Worm (Caenorhabditis elegans): ENCODE measurements around the gene sas-4.

Gene sas-4

DNA sequence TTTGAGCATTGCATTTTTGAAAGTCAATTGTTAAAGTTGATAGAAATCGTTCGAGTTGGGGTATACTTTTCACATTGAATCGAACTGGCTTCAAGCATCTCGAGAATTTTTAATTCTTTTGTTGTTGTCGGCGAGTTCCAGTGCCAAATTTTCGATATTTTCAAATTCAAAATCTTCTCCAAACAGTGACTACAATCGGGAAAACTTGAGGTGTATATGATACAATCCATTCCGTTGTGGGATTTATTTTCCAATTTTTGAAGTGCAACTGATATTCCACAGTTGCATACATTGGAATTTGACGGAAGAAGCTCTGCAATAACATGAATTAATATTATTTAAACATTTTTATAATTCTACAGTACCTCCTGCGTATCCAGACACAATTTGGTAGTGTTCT lies 12.6 kb downstream of the sas-4 start:
- TF ChIP-seq sma-9 (GFP tag; optimal IDR thresholded peaks at IDR 0.05), result no peak
- no peak for TF ChIP-seq sma-9 (tag; optimal IDR thresholded peaks at IDR 0.05)
- TF ChIP-seq dmd-4 (tag; optimal IDR thresholded peaks at IDR 0.05), result no peak
- no peak for TF ChIP-seq nhr-21 (tag; optimal IDR thresholded peaks at IDR 0.05)
- TF ChIP-seq F13H6.1 (tag; optimal IDR thresholded peaks at IDR 0.05), result no peak
- no peak for TF ChIP-seq crh-2 (tag; optimal IDR thresholded peaks at IDR 0.05)
- TF ChIP-seq mab-5 (tag; optimal IDR thresholded peaks at IDR 0.05), result no peak
- TF ChIP-seq mdl-1 (tag; optimal IDR thresholded peaks at IDR 0.05), result no peak
- no peak for TF ChIP-seq ztf-1 (GFP tag; conservative IDR thresholded peaks at IDR 0.05)
- no peak for TF ChIP-seq unc-55 (GFP tag; optimal IDR thresholded peaks at IDR 0.05)
- TF ChIP-seq egl-27 (tag; optimal IDR thresholded peaks at IDR 0.05), result no peak
- no peak for TF ChIP-seq nhr-12 (tag; optimal IDR thresholded peaks at IDR 0.05)
- TF ChIP-seq nhr-6 (tag; optimal IDR thresholded peaks at IDR 0.05), result no peak
- TF ChIP-seq nhr-11 (tag; optimal IDR thresholded peaks at IDR 0.05), result no peak

DNA sequence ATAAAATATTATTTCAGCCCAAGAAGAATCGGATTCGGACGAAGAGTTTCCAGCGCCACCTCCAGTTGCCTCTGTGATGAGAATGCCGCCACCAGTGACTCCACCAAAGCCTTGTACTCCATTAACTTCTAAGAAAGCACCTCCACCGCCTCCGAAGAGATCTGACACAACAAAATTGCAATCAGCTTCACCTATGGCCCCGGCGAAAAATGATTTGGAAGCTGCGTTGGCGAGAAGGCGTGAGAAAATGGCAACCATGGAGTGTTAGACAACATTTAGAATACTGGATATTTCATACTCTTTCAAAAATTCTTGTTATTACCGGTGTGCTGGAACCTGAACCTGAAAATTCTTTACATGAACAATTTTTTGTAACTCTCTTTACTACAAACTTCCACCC lies 13.1 kb downstream of the sas-4 start:
- TF ChIP-seq ama-1 (optimal IDR thresholded peaks at IDR 0.05) (no peak), aly-2 (tag; optimal IDR thresholded peaks at IDR 0.05) (no peak), nhr-25 (tag; optimal IDR thresholded peaks at IDR 0.05) (no peak), skn-1 (tag; optimal IDR thresholded peaks at IDR 0.05) (no peak), nhr-6 (tag; optimal IDR thresholded peaks at IDR 0.05) (no peak), ztf-11 (tag; optimal IDR thresholded peaks at IDR 0.05) (no peak), peb-1 (tag; optimal IDR thresholded peaks at IDR 0.05) (no peak)

DNA sequence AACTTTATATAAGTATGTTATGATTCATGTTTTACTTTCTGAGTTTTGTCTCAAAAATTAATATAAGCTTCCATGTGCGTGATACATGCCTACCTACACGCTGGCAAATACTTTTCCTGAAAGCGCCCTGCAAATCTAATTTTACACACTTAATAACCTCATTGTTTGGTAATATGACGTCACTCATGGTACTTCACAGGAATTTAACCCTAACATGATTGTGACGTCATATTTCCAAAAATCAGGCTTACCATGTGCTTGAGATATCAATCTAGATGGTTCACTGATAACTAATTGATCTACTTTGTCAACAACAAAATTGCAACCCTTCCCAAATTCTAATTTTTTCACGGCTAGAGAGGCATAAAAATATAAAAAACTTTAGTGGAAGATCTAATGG lies 14.9 kb downstream of the sas-4 start:
- no peak for TF ChIP-seq fos-1 (tag; optimal IDR thresholded peaks at IDR 0.05)
- no peak for TF ChIP-seq aly-2 (tag; optimal IDR thresholded peaks at IDR 0.05)
- no peak for TF ChIP-seq R02D3.7 (tag; optimal IDR thresholded peaks at IDR 0.05)
- TF ChIP-seq mbf-1 (tag; optimal IDR thresholded peaks at IDR 0.05), result no peak
- no peak for TF ChIP-seq elt-3 (tag; optimal IDR thresholded peaks at IDR 0.05)
- no peak for TF ChIP-seq F13H6.1 (tag; optimal IDR thresholded peaks at IDR 0.05)
- no peak for TF ChIP-seq nhr-25 (tag; optimal IDR thresholded peaks at IDR 0.05)
- no peak for TF ChIP-seq alr-1 (tag; optimal IDR thresholded peaks at IDR 0.05)
- no peak for TF ChIP-seq lsy-2 (tag; optimal IDR thresholded peaks at IDR 0.05)
- no peak for TF ChIP-seq ztf-1 (GFP tag; conservative IDR thresholded peaks at IDR 0.05)
- no peak for TF ChIP-seq nhr-12 (tag; optimal IDR thresholded peaks at IDR 0.05)
- no peak for TF ChIP-seq sem-4 (tag; optimal IDR thresholded peaks at IDR 0.05)
- TF ChIP-seq snpc-4 (tag; optimal IDR thresholded peaks at IDR 0.05), result no peak
- no peak for TF ChIP-seq C34F6.9 (tag; optimal IDR thresholded peaks at IDR 0.05)
- TF ChIP-seq nhr-6 (tag; optimal IDR thresholded peaks at IDR 0.05), result no peak
- no peak for TF ChIP-seq egl-27 (tag; optimal IDR thresholded peaks at IDR 0.05)
- no peak for TF ChIP-seq elt-1 (tag; optimal IDR thresholded peaks at IDR 0.05)
- TF ChIP-seq peb-1 (tag; optimal IDR thresholded peaks at IDR 0.05), result no peak

DNA sequence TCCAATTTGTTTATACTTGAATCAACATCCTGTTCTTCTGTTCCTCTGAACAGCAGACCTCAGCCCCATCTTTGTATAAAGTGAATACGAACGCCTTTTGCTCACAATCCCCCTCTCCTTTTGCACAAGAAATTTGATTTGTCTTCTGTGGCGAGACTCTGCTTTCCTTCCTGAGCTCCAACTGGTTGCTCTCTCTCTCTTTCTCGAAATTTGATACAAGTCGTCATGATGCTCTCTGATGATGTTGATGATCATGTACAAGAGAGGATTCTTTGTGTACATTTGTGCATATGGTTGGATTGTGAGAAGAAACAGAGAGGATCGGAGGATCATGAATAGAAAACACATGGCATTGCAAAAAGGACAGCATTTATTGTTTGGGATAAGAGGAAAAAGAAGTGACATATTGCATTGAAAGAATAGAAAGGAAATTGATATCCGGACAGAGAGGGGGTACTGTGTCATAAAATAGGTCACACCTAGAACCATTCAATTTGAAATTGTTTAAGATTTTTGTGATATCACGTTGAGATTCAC lies 17.5 kb downstream of the sas-4 start:
- TF ChIP-seq lin-13 (GFP tag; optimal IDR thresholded peaks at IDR 0.05) (no peak), nhr-77 (tag; optimal IDR thresholded peaks at IDR 0.05) (no peak), gmeb-1 (tag; optimal IDR thresholded peaks at IDR 0.05) (no peak), nhr-25 (tag; optimal IDR thresholded peaks at IDR 0.05) (no peak), unc-39 (tag; optimal IDR thresholded peaks at IDR 0.05) (no peak), elt-3 (tag; optimal IDR thresholded peaks at IDR 0.05) (no peak), aly-2 (tag; optimal IDR thresholded peaks at IDR 0.05) (no peak), zag-1 (tag; optimal IDR thresholded peaks at IDR 0.05) (no peak), ztf-11 (tag; optimal IDR thresholded peaks at IDR 0.05) (no peak), nhr-10 (tag; optimal IDR thresholded peaks at IDR 0.05) (no peak), nhr-6 (tag; optimal IDR thresholded peaks at IDR 0.05) (no peak), blmp-1 (tag; optimal IDR thresholded peaks at IDR 0.05; ENCODE audit: insufficient read depth) (no peak), ama-1 (optimal IDR thresholded peaks at IDR 0.05) (no peak), nhr-237 (tag; optimal IDR thresholded peaks at IDR 0.05) (no peak), ztf-1 (GFP tag; conservative IDR thresholded peaks at IDR 0.05) (no peak), nhr-21 (tag; optimal IDR thresholded peaks at IDR 0.05) (no peak), elt-1 (tag; optimal IDR thresholded peaks at IDR 0.05) (no peak), mbf-1 (tag; optimal IDR thresholded peaks at IDR 0.05) (no peak), skn-1 (tag; optimal IDR thresholded peaks at IDR 0.05) (no peak)

Data from whole organism, L2 larva.